Fruit fly (Drosophila melanogaster) S2 (cell line): ENCODE data around the gene CG14441.

Experiments
- CG8478 ChIP-seq: fragments of >200 bp; optimal IDR thresholded peaks from 2 replicates; lab custom pipeline; 2018
- CTCF ChIP-seq, 2 experiments: fragments of >200 bp; optimal IDR thresholded peaks; 2 replicates each; lab custom pipeline; 2018

- TF ChIP-seq CG8478 (lab: Kevin White, UChicago) (no peak), CTCF (optimal IDR thresholded peaks at IDR 0.05; lab: Kevin White, UChicago) (no peak)
Measured at dm6 chrX:6688620-6689400, 10.5 kb upstream of the CG14441 start, which contains the start of gene CG3184.
